Fruit fly (Drosophila melanogaster): ENCODE data around the gene RhoGAP68F.

The RhoGAP68F gene

dm6 chr3L:12145709-12146694 lies 7.3 kb downstream of the RhoGAP68F start, which contains the start of the genes eIF3l and Nrx-IV (continued):
- no peak for TF ChIP-seq zf30C (GFP tag; optimal IDR thresholded peaks at IDR 0.05)
- TF ChIP-seq Chrac-16 (GFP tag; optimal IDR thresholded peaks at IDR 0.05), result no peak
- no peak for TF ChIP-seq slp2 (GFP tag; optimal IDR thresholded peaks at IDR 0.05)
- no peak for TF ChIP-seq sens-2 (GFP tag; IDR thresholded peaks at IDR 0.05)
- TF ChIP-seq Bgb (GFP tag; IDR thresholded peaks at IDR 0.05; ENCODE audit: partially characterized antibody), result peak; percentile 40; the same call in 1 of the 2 replicates
- peak; percentile 14 for TF ChIP-seq CG30403 (GFP tag; optimal IDR thresholded peaks at IDR 0.05)
- TF ChIP-seq CG7357 (GFP tag; IDR thresholded peaks at IDR 0.05), result no peak
- TF ChIP-seq mld (GFP tag; IDR thresholded peaks at IDR 0.05; ENCODE audit: partially characterized antibody), result no peak
- TF ChIP-seq Six4 (GFP tag; optimal IDR thresholded peaks at IDR 0.05), result no peak
- peak; percentile 61 for TF ChIP-seq pzg (GFP tag; optimal IDR thresholded peaks at IDR 0.05)
- no peak for TF ChIP-seq az2 (GFP tag; optimal IDR thresholded peaks at IDR 0.05)
- TF ChIP-seq chn (GFP tag; optimal IDR thresholded peaks at IDR 0.05), result no peak
- TF ChIP-seq CG6254 (GFP tag; optimal IDR thresholded peaks at IDR 0.05), result no peak
- TF ChIP-seq Oaz (GFP tag; IDR thresholded peaks at IDR 0.05), result no peak
- TF ChIP-seq nmo (GFP tag; optimal IDR thresholded peaks at IDR 0.05), result peak; percentile 35
- peak; percentile 36 for TF ChIP-seq sens (GFP tag)
- TF ChIP-seq sim (GFP tag; IDR thresholded peaks at IDR 0.05), result no peak
- peak; percentile 59; the same call in 2 of the 3 replicates for TF ChIP-seq Doc3 (GFP tag; IDR thresholded peaks at IDR 0.05; ENCODE audit: partially characterized antibody)
- TF ChIP-seq slou (GFP tag; optimal IDR thresholded peaks at IDR 0.05), result no peak
- TF ChIP-seq exex (tag; optimal IDR thresholded peaks at IDR 0.05), result no peak
- no peak for TF ChIP-seq GATAe (GFP tag; conservative IDR thresholded peaks at IDR 0.05)
- TF ChIP-seq E2f2 (GFP tag; IDR thresholded peaks at IDR 0.05), result no peak
- no peak for TF ChIP-seq Hr78 (GFP tag; optimal IDR thresholded peaks at IDR 0.05)
- TF ChIP-seq Ada2b (GFP tag; IDR thresholded peaks at IDR 0.05), result no peak
- TF ChIP-seq CG12391 (tag; optimal IDR thresholded peaks at IDR 0.05), result peak; percentile 42
- TF ChIP-seq CG3281 (GFP tag; optimal IDR thresholded peaks at IDR 0.05), result no peak
- no peak for TF ChIP-seq CG7786 (GFP tag; optimal IDR thresholded peaks at IDR 0.05)
- no peak for TF ChIP-seq CG32772 (GFP tag; IDR thresholded peaks at IDR 0.05)
- no peak for TF ChIP-seq CG12744 (GFP tag; optimal IDR thresholded peaks at IDR 0.05)
- TF ChIP-seq CrebB (tag; optimal IDR thresholded peaks at IDR 0.05), result no peak
- peak; percentile 35 for TF ChIP-seq kay (GFP tag; optimal IDR thresholded peaks at IDR 0.05)
- no peak for TF ChIP-seq dati (GFP tag; IDR thresholded peaks at IDR 0.05)
- TF ChIP-seq cato (GFP tag; optimal IDR thresholded peaks at IDR 0.05; ENCODE audit: borderline replicate concordance), result no peak
- TF ChIP-seq crp (GFP tag; optimal IDR thresholded peaks at IDR 0.05), result no peak
- TF ChIP-seq CG13287 (GFP tag; IDR thresholded peaks at IDR 0.05; ENCODE audit: partially characterized antibody), result peak; percentile 72
- TF ChIP-seq Sox100B (GFP tag; optimal IDR thresholded peaks at IDR 0.05), result no peak
- TF ChIP-seq CG6813 (GFP tag; optimal IDR thresholded peaks at IDR 0.05), result no peak
- no peak for TF ChIP-seq usp (GFP tag; optimal IDR thresholded peaks at IDR 0.05)
- no peak for TF ChIP-seq CG43689 (GFP tag; IDR thresholded peaks at IDR 0.05)
- no peak for TF ChIP-seq ro (GFP tag; IDR thresholded peaks at IDR 0.05)
- no peak for TF ChIP-seq dm (GFP tag; optimal IDR thresholded peaks at IDR 0.05)
- no peak for TF ChIP-seq CG6683 (GFP tag; optimal IDR thresholded peaks at IDR 0.05)
- TF ChIP-seq Ravus (GFP tag; IDR thresholded peaks at IDR 0.05), result no peak
- TF ChIP-seq TFAM (GFP tag; optimal IDR thresholded peaks at IDR 0.05), result no peak
- no peak for TF ChIP-seq CG12104 (GFP tag; optimal IDR thresholded peaks at IDR 0.05)
- no peak for TF ChIP-seq CG4820 (GFP tag; optimal IDR thresholded peaks at IDR 0.05)
- TF ChIP-seq cwo (GFP tag; optimal IDR thresholded peaks at IDR 0.05), result no peak
- no peak for TF ChIP-seq CG32532 (GFP tag; IDR thresholded peaks at IDR 0.05)
- TF ChIP-seq CG9797 (GFP tag; optimal IDR thresholded peaks at IDR 0.05), result peak; percentile 77

All from whole organism, embryonic.